Worm (Caenorhabditis elegans) whole organism, midembryonic: ENCODE data around the gene C10C5.5.

Experiments
- T22C8.4 ChIP-seq: fragments of 200-800 bp; sonication (Bioruptor generic); IDR thresholded peaks from 2 replicates; pipeline ENCODE4 v1.3.6; 2022; ENCODE audit warnings: missing genetic modification characterization, missing compliant biosample characterization
- cog-1 ChIP-seq: sonication (generic microtip); optimal IDR thresholded peaks from 2 replicates; lab custom pipeline; 2016; ENCODE audit warnings: missing genetic modification characterization, missing compliant biosample characterization
- flt-1 ChIP-seq: fragments of 200-800 bp; sonication (Bioruptor generic); IDR thresholded peaks from 2 replicates; pipeline ENCODE4 v1.3.6; 2022; ENCODE audit warnings: missing genetic modification characterization, missing compliant biosample characterization
- med-1 ChIP-seq: sonication (generic microtip); optimal IDR thresholded peaks from 2 replicates; lab custom pipeline; 2017; ENCODE audit warnings: missing genetic modification characterization, mild to moderate bottlenecking, missing compliant biosample characterization, antibody characterized with exemption, missing genetic modification reagents; ENCODE audit not compliant: insufficient read depth
- ref-1 ChIP-seq: fragments of 200-800 bp; sonication (Bioruptor generic); conservative IDR thresholded peaks from 2 replicates; pipeline ENCODE4 v1.3.6; 2022; ENCODE audit warnings: missing genetic modification reagents, missing genetic modification characterization, missing compliant biosample characterization
- tab-1 ChIP-seq: fragments of 200-800 bp; sonication (Bioruptor generic); IDR thresholded peaks from 2 replicates; pipeline ENCODE4 v1.3.6; 2022; ENCODE audit warnings: missing genetic modification characterization, missing compliant biosample characterization
- ztf-23 ChIP-seq: fragments of 200-800 bp; sonication (Bioruptor generic); IDR thresholded peaks from 2 replicates; pipeline ENCODE4 v1.3.6; 2022; ENCODE audit warnings: missing genetic modification reagents, missing genetic modification characterization, missing compliant biosample characterization
- ztf-29 ChIP-seq: fragments of 200-800 bp; sonication (Bioruptor generic); IDR thresholded peaks from 2 replicates; pipeline ENCODE4 v1.3.6; 2022; ENCODE audit warnings: missing genetic modification reagents, missing genetic modification characterization, missing compliant biosample characterization

DNA sequence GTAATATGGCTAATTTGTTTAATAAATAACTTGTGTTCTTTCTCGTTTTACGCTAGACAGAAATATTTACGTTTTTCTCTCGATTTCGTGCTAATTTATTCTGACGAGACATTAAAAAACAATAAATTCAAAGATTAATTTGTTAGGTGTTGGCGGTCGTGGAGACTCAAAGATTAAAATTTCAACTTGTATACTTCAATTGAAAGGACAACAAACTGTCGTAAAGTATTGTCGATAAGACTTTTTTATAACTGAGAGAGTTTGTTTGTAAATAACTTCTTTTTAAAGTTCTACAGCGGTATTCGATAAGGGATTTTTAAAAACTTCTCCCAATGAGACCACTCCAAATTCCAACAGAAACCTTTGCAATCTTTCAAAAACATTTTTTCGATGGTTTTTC is 27.5 kb upstream of the C10C5.5 start:
- TF ChIP-seq cog-1 (tag; lab: Kevin White, UChicago) (no peak), flt-1 (no peak), ztf-29 (GFP tag; lab: Robert Waterston, UW) (no peak), med-1 (GFP tag; lab: Kevin White, UChicago) (no peak), ref-1 (GFP tag; lab: Robert Waterston, UW) (no peak), tab-1 (no peak), ztf-23 (GFP tag; lab: Robert Waterston, UW) (no peak), T22C8.4 (GFP tag; lab: Robert Waterston, UW) (no peak)
